Worm (Caenorhabditis elegans) whole organism, L4 larva: ENCODE data around the gene dmsr-12.

Source experiments
- aha-1 ChIP-seq: fragments of 150-350 bp; peaks from one replicate; lab custom pipeline; 2014; ENCODE audit warnings: missing biosample characterization, missing genetic modification characterization
- fkh-10 ChIP-seq: fragments of 150-350 bp; optimal IDR thresholded peaks from 2 replicates; lab custom pipeline; 2014; ENCODE audit warnings: missing biosample characterization, missing genetic modification reagents, missing genetic modification characterization
- nhr-41 ChIP-seq: fragments of 200-800 bp; sonication (Bioruptor generic); IDR thresholded peaks from 2 replicates; pipeline ENCODE4 v1.3.6; 2022; ENCODE audit warnings: missing genetic modification reagents, missing genetic modification characterization, missing compliant biosample characterization
- unc-62 ChIP-seq, 3 experiments: fragments of 150-350 bp in 1 of 3; sonication (generic microtip); optimal IDR thresholded peaks in 2 of 3; peaks in 1 of 3; 1 replicate in 1 of 3; 2 replicates in 2 of 3; lab custom pipeline; 2014 to 2017; ENCODE audit warnings: missing biosample characterization in 3 of 3, missing genetic modification characterization in 3 of 3, missing genetic modification reagents in 3 of 3, missing genotype in 1 of 3

DNA sequence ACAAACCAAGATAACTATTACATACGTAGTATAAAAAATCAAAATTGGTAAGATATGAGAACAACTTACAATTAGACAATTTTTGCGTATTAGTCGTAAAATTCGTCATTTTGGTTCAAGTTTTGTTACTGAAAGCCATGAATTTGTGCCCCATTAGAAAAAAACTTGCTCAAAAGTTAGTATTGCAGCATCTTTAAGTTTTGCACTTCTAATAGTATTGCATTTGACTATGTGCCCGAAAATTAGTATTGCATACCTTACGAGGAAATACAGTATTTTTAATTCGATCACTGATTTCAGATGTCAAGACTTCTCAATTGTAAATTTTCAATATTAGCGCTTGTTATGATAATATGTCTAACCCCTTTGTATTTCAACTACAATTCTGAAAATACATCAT, 15.3 kb upstream of the dmsr-12 start, which contains the start of gene T15B7.8:
- TF ChIP-seq aha-1 (tag; lab: Kevin White, UChicago) = no peak
- TF ChIP-seq fkh-10 = no peak
- TF ChIP-seq unc-62 (GFP tag; optimal IDR thresholded peaks at IDR 0.05 in 1 of 2; lab: Kevin White, UChicago) = no peak
- TF ChIP-seq unc-62 (tag; optimal IDR thresholded peaks at IDR 0.05; lab: Kevin White, UChicago) = no peak
- TF ChIP-seq nhr-41 (GFP tag; lab: Robert Waterston, UW) = no peak
